Worm (Caenorhabditis elegans) whole organism, late embryonic: ENCODE results near the gene cest-26.

Experiments
- C08G9.2 ChIP-seq: sonication (generic microtip); optimal IDR thresholded peaks from 2 replicates; lab custom pipeline; 2016; ENCODE audit warnings: mild to moderate bottlenecking, missing genetic modification characterization, moderate library complexity, missing compliant biosample characterization
- C38D4.7 ChIP-seq: fragments of 200-800 bp; sonication (Bioruptor generic); optimal IDR thresholded peaks from 2 replicates; lab custom pipeline; 2018; ENCODE audit warnings: mild to moderate bottlenecking, missing genetic modification characterization, moderate library complexity, missing compliant biosample characterization
- T23F11.4 ChIP-seq: fragments of 200-800 bp; sonication (Bioruptor generic); optimal IDR thresholded peaks from 2 replicates; lab custom pipeline; 2018; ENCODE audit warnings: mild to moderate bottlenecking, missing genetic modification characterization, missing compliant biosample characterization
- ahr-1 ChIP-seq: sonication (generic microtip); optimal IDR thresholded peaks from 2 replicates; lab custom pipeline; 2016; ENCODE audit warnings: missing genetic modification characterization, missing compliant biosample characterization
- ama-1 ChIP-seq: fragments of 150-350 bp; optimal IDR thresholded peaks from 2 replicates; lab custom pipeline; 2014
- ceh-14 ChIP-seq: sonication (generic microtip); optimal IDR thresholded peaks from 2 replicates; lab custom pipeline; 2016; ENCODE audit warnings: missing genotype, missing genetic modification characterization, missing compliant biosample characterization
- ceh-18 ChIP-seq: sonication (generic microtip); optimal IDR thresholded peaks from 2 replicates; lab custom pipeline; 2016; ENCODE audit warnings: missing genetic modification characterization, missing compliant biosample characterization
- che-1 ChIP-seq: sonication (generic microtip); optimal IDR thresholded peaks from 2 replicates; lab custom pipeline; 2016; ENCODE audit warnings: mild to moderate bottlenecking, missing genetic modification characterization, missing compliant biosample characterization
- dmd-4 ChIP-seq: sonication (generic microtip); optimal IDR thresholded peaks from 2 replicates; lab custom pipeline; 2016; ENCODE audit warnings: borderline replicate concordance, missing genetic modification characterization, missing compliant biosample characterization
- elt-2 ChIP-seq: sonication (generic microtip); optimal IDR thresholded peaks from 2 replicates; lab custom pipeline; 2016; ENCODE audit warnings: missing genetic modification reagents, missing genetic modification characterization, missing compliant biosample characterization
- elt-4 ChIP-seq: sonication (generic microtip); optimal IDR thresholded peaks from 2 replicates; lab custom pipeline; 2016; ENCODE audit warnings: missing genetic modification characterization, missing compliant biosample characterization
- ets-4 ChIP-seq: sonication (generic microtip); optimal IDR thresholded peaks from 2 replicates; lab custom pipeline; 2016; ENCODE audit warnings: missing genetic modification characterization, missing compliant biosample characterization
- eyg-1 ChIP-seq: sonication (generic microtip); optimal IDR thresholded peaks from 2 replicates; lab custom pipeline; 2016; ENCODE audit warnings: missing genotype, missing genetic modification characterization, missing compliant biosample characterization
- fax-1 ChIP-seq: sonication (generic microtip); optimal IDR thresholded peaks from 2 replicates; lab custom pipeline; 2016; ENCODE audit warnings: missing genotype, missing genetic modification characterization, missing compliant biosample characterization
- fkh-6 ChIP-seq: sonication (generic microtip); optimal IDR thresholded peaks from 2 replicates; lab custom pipeline; 2016; ENCODE audit warnings: missing genetic modification characterization, missing compliant biosample characterization
- gmeb-2 ChIP-seq: sonication (generic microtip); optimal IDR thresholded peaks from 2 replicates; lab custom pipeline; 2016; ENCODE audit warnings: missing genetic modification characterization, inconsistent platforms, missing compliant biosample characterization
- hlh-8 ChIP-seq: sonication (generic microtip); optimal IDR thresholded peaks from 2 replicates; lab custom pipeline; 2016; ENCODE audit warnings: missing genotype, missing genetic modification characterization, missing compliant biosample characterization
- lim-6 ChIP-seq: sonication (generic microtip); optimal IDR thresholded peaks from 2 replicates; lab custom pipeline; 2016; ENCODE audit warnings: missing genetic modification characterization, missing compliant biosample characterization
- lin-11 ChIP-seq: fragments of 200-800 bp; sonication (Bioruptor generic); optimal IDR thresholded peaks from 2 replicates; lab custom pipeline; 2018; ENCODE audit warnings: mild to moderate bottlenecking, missing genetic modification characterization, missing compliant biosample characterization
- mec-3 ChIP-seq: sonication (generic microtip); optimal IDR thresholded peaks from 2 replicates; lab custom pipeline; 2016; ENCODE audit warnings: borderline replicate concordance, missing genetic modification characterization, missing compliant biosample characterization
- nhr-11 ChIP-seq: fragments of 150-350 bp; optimal IDR thresholded peaks from 2 replicates; lab custom pipeline; 2014; ENCODE audit warnings: missing biosample characterization, missing genetic modification characterization
- nhr-232 ChIP-seq: sonication (generic microtip); optimal IDR thresholded peaks from 2 replicates; lab custom pipeline; 2016; ENCODE audit warnings: missing genetic modification characterization, missing compliant biosample characterization
- pax-1 ChIP-seq: fragments of 150-350 bp; optimal IDR thresholded peaks from 2 replicates; lab custom pipeline; 2014; ENCODE audit warnings: missing biosample characterization, missing genetic modification characterization
- pqm-1 ChIP-seq: sonication (generic microtip); optimal IDR thresholded peaks from 2 replicates; lab custom pipeline; 2016; ENCODE audit warnings: missing genetic modification characterization, missing compliant biosample characterization
- ref-2 ChIP-seq: sonication (generic microtip); optimal IDR thresholded peaks from 2 replicates; lab custom pipeline; 2016; ENCODE audit warnings: missing genetic modification characterization, missing compliant biosample characterization
- rnt-1 ChIP-seq: sonication (generic microtip); optimal IDR thresholded peaks from 2 replicates; lab custom pipeline; 2016; ENCODE audit warnings: missing genetic modification characterization, missing compliant biosample characterization
- sox-4 ChIP-seq: sonication (generic microtip); optimal IDR thresholded peaks from 2 replicates; lab custom pipeline; 2017; ENCODE audit warnings: mild to moderate bottlenecking, missing genetic modification characterization, inconsistent platforms, missing compliant biosample characterization
- tbx-2 ChIP-seq: sonication (generic microtip); optimal IDR thresholded peaks from 2 replicates; lab custom pipeline; 2016; ENCODE audit warnings: missing genetic modification characterization, missing compliant biosample characterization
- tbx-7 ChIP-seq: sonication (generic microtip); optimal IDR thresholded peaks from 2 replicates; lab custom pipeline; 2016; ENCODE audit warnings: missing genotype, missing genetic modification characterization, missing compliant biosample characterization
- unc-3 ChIP-seq, 2 experiments: fragments of 200-800 bp in 1 of 2; sonication (Bioruptor generic) in 1 of 2; sonication (generic microtip) in 1 of 2; conservative IDR thresholded peaks in 1 of 2; optimal IDR thresholded peaks in 1 of 2; 2 replicates each; pipeline versions ENCODE4 v1.3.6 to Lab custom; 2016 to 2022; ENCODE audit warnings: missing compliant biosample characterization in 2 of 2, missing genetic modification characterization in 2 of 2, missing genetic modification reagents in 1 of 2
- unc-42 ChIP-seq: sonication (generic microtip); optimal IDR thresholded peaks from 2 replicates; lab custom pipeline; 2016; ENCODE audit warnings: missing genotype, missing genetic modification characterization, missing compliant biosample characterization
- unc-55 ChIP-seq: sonication (generic microtip); optimal IDR thresholded peaks from 2 replicates; lab custom pipeline; 2017; ENCODE audit warnings: missing biosample characterization, missing genetic modification reagents, missing genetic modification characterization
- unc-86 ChIP-seq: sonication (generic microtip); optimal IDR thresholded peaks from 2 replicates; lab custom pipeline; 2016; ENCODE audit warnings: missing genetic modification characterization, missing compliant biosample characterization
- ztf-16 ChIP-seq: sonication (generic microtip); optimal IDR thresholded peaks from 2 replicates; lab custom pipeline; 2017; ENCODE audit warnings: missing genetic modification characterization, missing compliant biosample characterization

cest-26 gene

DNA sequence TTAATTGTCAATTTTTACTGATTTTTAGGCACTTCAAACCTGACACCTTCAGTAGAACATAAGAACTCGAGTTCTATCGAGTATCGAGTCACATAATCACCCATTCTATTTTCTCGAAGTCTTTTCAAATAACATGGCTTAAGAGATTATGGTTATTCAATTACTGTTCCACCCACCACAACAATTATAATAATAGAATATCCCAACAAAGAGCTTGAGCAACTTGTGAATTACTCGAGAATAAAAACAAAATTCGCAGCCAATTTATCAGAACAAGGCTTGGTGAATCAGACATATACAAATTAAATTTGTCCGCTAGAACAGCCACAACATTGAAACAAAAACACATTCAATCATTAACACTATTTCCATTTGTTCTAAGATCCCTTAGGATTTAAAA is 13.2 kb downstream of the cest-26 start:
- TF ChIP-seq unc-42 (tag; lab: Kevin White, UChicago) (peak; percentile 86), ztf-16 (tag; lab: Kevin White, UChicago) (no peak)

ce11 chrX:4418751-4419150 is 18.7 kb downstream of the cest-26 start, which contains the start of gene dop-1:
TSS of gene dop-1 (minus strand) at chrX:4418851.
- no peak for TF ChIP-seq ceh-14 (tag; lab: Kevin White, UChicago)
- TF ChIP-seq fax-1 (tag; lab: Kevin White, UChicago), result no peak
- TF ChIP-seq lin-11 (tag; lab: Kevin White, UChicago), result no peak
- TF ChIP-seq nhr-232, result no peak
- TF ChIP-seq ahr-1 (tag; lab: Kevin White, UChicago), result no peak
- TF ChIP-seq C38D4.7, result no peak
- no peak for TF ChIP-seq gmeb-2 (tag; lab: Kevin White, UChicago)
- no peak for TF ChIP-seq fkh-6
- TF ChIP-seq tbx-7 (tag; lab: Kevin White, UChicago), result no peak
- TF ChIP-seq pqm-1 (tag; lab: Kevin White, UChicago), result no peak
- TF ChIP-seq sox-4 (tag; lab: Kevin White, UChicago), result no peak

DNA sequence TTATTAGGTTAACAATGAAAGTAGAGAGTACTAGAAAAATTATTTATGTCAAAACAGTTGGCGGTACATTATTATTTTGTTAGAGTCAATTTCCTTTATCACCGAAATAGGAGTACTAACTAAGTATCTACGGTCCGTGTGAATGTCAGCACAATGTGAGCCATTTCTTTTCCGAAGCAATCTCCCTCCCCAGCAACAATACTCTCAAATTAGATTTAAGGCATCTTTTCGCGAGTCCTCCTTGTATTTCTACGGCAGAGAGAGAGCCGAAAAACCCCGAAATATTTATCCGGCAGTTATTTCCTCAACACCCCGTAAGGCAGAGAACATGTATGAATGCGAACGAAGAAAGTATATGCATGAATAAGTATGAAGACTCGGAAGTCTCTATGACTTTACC is 22.2 kb downstream of the cest-26 start:
- TF ChIP-seq C08G9.2 (tag; lab: Kevin White, UChicago) (no peak), rnt-1 (tag; lab: Kevin White, UChicago) (no peak), dmd-4 (tag; lab: Kevin White, UChicago) (no peak), mec-3 (tag; lab: Kevin White, UChicago) (no peak), unc-42 (tag; lab: Kevin White, UChicago) (peak; percentile 65)

DNA sequence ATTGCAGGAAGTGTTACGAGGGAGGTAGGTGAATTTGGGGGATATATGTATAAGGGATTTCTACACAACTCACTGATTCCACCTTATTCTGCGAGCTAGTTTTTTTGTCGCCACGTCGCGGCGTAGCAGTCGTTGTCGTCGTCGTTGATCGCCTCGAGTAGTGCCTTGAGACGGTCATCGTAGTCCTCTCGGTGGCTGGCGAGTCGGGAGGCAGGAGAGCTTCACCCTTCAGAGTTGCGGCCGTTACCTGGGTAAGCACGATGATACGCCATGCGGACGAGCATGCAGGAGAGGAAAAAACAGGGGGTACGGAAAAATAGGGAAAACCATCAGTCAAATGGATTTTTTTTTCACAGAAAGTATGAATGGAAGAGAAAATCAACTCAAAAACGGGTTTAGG is 24.2 kb downstream of the cest-26 start:
- no peak for TF ChIP-seq lim-6 (tag; lab: Kevin White, UChicago)
- TF ChIP-seq unc-42 (tag; lab: Kevin White, UChicago), result no peak
- TF ChIP-seq ama-1 (lab: Kevin White, UChicago), result no peak
- no peak for TF ChIP-seq pax-1 (tag; lab: Kevin White, UChicago)
- TF ChIP-seq dmd-4 (tag; lab: Kevin White, UChicago), result no peak
- no peak for TF ChIP-seq che-1 (tag; lab: Kevin White, UChicago)
- no peak for TF ChIP-seq nhr-11 (tag; lab: Kevin White, UChicago)
- TF ChIP-seq unc-55, result no peak
- TF ChIP-seq ets-4 (tag; lab: Kevin White, UChicago), result no peak
- no peak for TF ChIP-seq eyg-1
- no peak for TF ChIP-seq tbx-2
- TF ChIP-seq elt-4 (tag; lab: Kevin White, UChicago), result no peak
- no peak for TF ChIP-seq unc-86 (tag; lab: Kevin White, UChicago)
- TF ChIP-seq hlh-8 (tag; lab: Kevin White, UChicago), result no peak
- no peak for TF ChIP-seq ztf-16 (tag; lab: Kevin White, UChicago)
- TF ChIP-seq unc-3 (GFP tag; conservative IDR thresholded peaks at IDR 0.05; lab: Robert Waterston, UW), result no peak
- TF ChIP-seq unc-3 (tag; optimal IDR thresholded peaks at IDR 0.05; lab: Kevin White, UChicago), result no peak

ce11 chrX:4410280-4410911 is 27.1 kb downstream of the cest-26 start:
- TF ChIP-seq ceh-18 (tag; lab: Kevin White, UChicago) (no peak), elt-2 (tag; lab: Kevin White, UChicago) (no peak), T23F11.4 (GFP tag; lab: Kevin White, UChicago) (no peak), sox-4 (tag; lab: Kevin White, UChicago) (no peak), ref-2 (tag; lab: Kevin White, UChicago) (no peak), mec-3 (tag; lab: Kevin White, UChicago) (no peak)
